Worm (Caenorhabditis elegans) whole organism, late embryonic: Measurements from ENCODE around the gene F02D10.2.

Experiments
- C38D4.7 ChIP-seq: fragments of 200-800 bp; sonication (Bioruptor generic); optimal IDR thresholded peaks from 2 replicates; lab custom pipeline; 2018; ENCODE audit warnings: mild to moderate bottlenecking, missing genetic modification characterization, moderate library complexity, missing compliant biosample characterization
- F13H6.1 ChIP-seq: sonication (generic microtip); optimal IDR thresholded peaks from 2 replicates; lab custom pipeline; 2016; ENCODE audit warnings: missing genetic modification characterization, missing compliant biosample characterization
- T23F11.4 ChIP-seq: fragments of 200-800 bp; sonication (Bioruptor generic); optimal IDR thresholded peaks from 2 replicates; lab custom pipeline; 2018; ENCODE audit warnings: mild to moderate bottlenecking, missing genetic modification characterization, missing compliant biosample characterization
- Y22D7AL.16 ChIP-seq: sonication (generic microtip); optimal IDR thresholded peaks from 2 replicates; lab custom pipeline; 2016; ENCODE audit warnings: missing genetic modification characterization, missing compliant biosample characterization
- ceh-14 ChIP-seq: sonication (generic microtip); optimal IDR thresholded peaks from 2 replicates; lab custom pipeline; 2016; ENCODE audit warnings: missing genotype, missing genetic modification characterization, missing compliant biosample characterization
- ceh-18 ChIP-seq: sonication (generic microtip); optimal IDR thresholded peaks from 2 replicates; lab custom pipeline; 2016; ENCODE audit warnings: missing genetic modification characterization, missing compliant biosample characterization
- ceh-2 ChIP-seq: sonication (generic microtip); optimal IDR thresholded peaks from 2 replicates; lab custom pipeline; 2016; ENCODE audit warnings: missing genotype, missing genetic modification characterization, missing compliant biosample characterization
- ceh-24 ChIP-seq: sonication (generic microtip); optimal IDR thresholded peaks from 2 replicates; lab custom pipeline; 2016; ENCODE audit warnings: mild to moderate bottlenecking, missing genetic modification characterization, missing compliant biosample characterization
- ceh-31 ChIP-seq: sonication (generic microtip); optimal IDR thresholded peaks from 2 replicates; lab custom pipeline; 2016; ENCODE audit warnings: missing genetic modification characterization, missing compliant biosample characterization
- ceh-34 ChIP-seq: sonication (generic microtip); optimal IDR thresholded peaks from 2 replicates; lab custom pipeline; 2016; ENCODE audit warnings: mild to moderate bottlenecking, missing genetic modification characterization, missing compliant biosample characterization
- ceh-45 ChIP-seq: fragments of 200-800 bp; sonication (Bioruptor generic); IDR thresholded peaks from 2 replicates; pipeline ENCODE4 v1.3.6; 2022; ENCODE audit warnings: missing genetic modification reagents, missing genetic modification characterization, missing compliant biosample characterization
- ceh-9 ChIP-seq: sonication (generic microtip); optimal IDR thresholded peaks from 2 replicates; lab custom pipeline; 2016; ENCODE audit warnings: mild to moderate bottlenecking, missing genetic modification characterization, inconsistent platforms, missing compliant biosample characterization
- dmd-4 ChIP-seq: sonication (generic microtip); optimal IDR thresholded peaks from 2 replicates; lab custom pipeline; 2016; ENCODE audit warnings: borderline replicate concordance, missing genetic modification characterization, missing compliant biosample characterization
- dve-1 ChIP-seq: sonication (generic microtip); optimal IDR thresholded peaks from 2 replicates; lab custom pipeline; 2017; ENCODE audit warnings: antibody characterized with exemption, mild to moderate bottlenecking, missing genetic modification characterization, missing compliant biosample characterization
- ets-4 ChIP-seq: sonication (generic microtip); optimal IDR thresholded peaks from 2 replicates; lab custom pipeline; 2016; ENCODE audit warnings: missing genetic modification characterization, missing compliant biosample characterization
- eyg-1 ChIP-seq: sonication (generic microtip); optimal IDR thresholded peaks from 2 replicates; lab custom pipeline; 2016; ENCODE audit warnings: missing genotype, missing genetic modification characterization, missing compliant biosample characterization
- fkh-6 ChIP-seq: sonication (generic microtip); optimal IDR thresholded peaks from 2 replicates; lab custom pipeline; 2016; ENCODE audit warnings: missing genetic modification characterization, missing compliant biosample characterization
- hlh-30 ChIP-seq: sonication (generic microtip); optimal IDR thresholded peaks from 2 replicates; lab custom pipeline; 2017; ENCODE audit warnings: antibody characterized with exemption, missing genetic modification characterization, missing compliant biosample characterization; ENCODE audit not compliant: insufficient read depth
- lin-11 ChIP-seq: fragments of 200-800 bp; sonication (Bioruptor generic); optimal IDR thresholded peaks from 2 replicates; lab custom pipeline; 2018; ENCODE audit warnings: mild to moderate bottlenecking, missing genetic modification characterization, missing compliant biosample characterization
- madf-2 ChIP-seq: sonication (generic microtip); optimal IDR thresholded peaks from 2 replicates; lab custom pipeline; 2017; ENCODE audit warnings: missing genetic modification characterization, missing compliant biosample characterization
- mec-3 ChIP-seq: sonication (generic microtip); optimal IDR thresholded peaks from 2 replicates; lab custom pipeline; 2016; ENCODE audit warnings: borderline replicate concordance, missing genetic modification characterization, missing compliant biosample characterization
- nfya-1 ChIP-seq: sonication (generic microtip); optimal IDR thresholded peaks from 2 replicates; lab custom pipeline; 2017; ENCODE audit warnings: missing genetic modification characterization, mild to moderate bottlenecking, missing compliant biosample characterization, antibody characterized with exemption, moderate library complexity
- nhr-11 ChIP-seq: fragments of 150-350 bp; optimal IDR thresholded peaks from 2 replicates; lab custom pipeline; 2014; ENCODE audit warnings: missing biosample characterization, missing genetic modification characterization
- nhr-232 ChIP-seq: sonication (generic microtip); optimal IDR thresholded peaks from 2 replicates; lab custom pipeline; 2016; ENCODE audit warnings: missing genetic modification characterization, missing compliant biosample characterization
- pag-3 ChIP-seq: sonication (generic microtip); optimal IDR thresholded peaks from 2 replicates; lab custom pipeline; 2016; ENCODE audit warnings: missing compliant biosample characterization, missing genetic modification characterization, borderline replicate concordance
- pax-1 ChIP-seq: fragments of 150-350 bp; optimal IDR thresholded peaks from 2 replicates; lab custom pipeline; 2014; ENCODE audit warnings: missing biosample characterization, missing genetic modification characterization
- pha-2 ChIP-seq: sonication (generic microtip); optimal IDR thresholded peaks from 2 replicates; lab custom pipeline; 2017; ENCODE audit warnings: mild to moderate bottlenecking, missing genetic modification characterization, missing compliant biosample characterization
- pros-1 ChIP-seq: fragments of 150-350 bp; optimal IDR thresholded peaks from 2 replicates; lab custom pipeline; 2014; ENCODE audit warnings: missing biosample characterization, missing genetic modification reagents, missing genetic modification characterization
- rnt-1 ChIP-seq: sonication (generic microtip); optimal IDR thresholded peaks from 2 replicates; lab custom pipeline; 2016; ENCODE audit warnings: missing genetic modification characterization, missing compliant biosample characterization
- sdc-2 ChIP-seq: sonication (generic microtip); optimal IDR thresholded peaks from 2 replicates; lab custom pipeline; 2016; ENCODE audit warnings: missing genotype, missing genetic modification characterization, missing compliant biosample characterization
- sox-2 ChIP-seq: fragments of 200-800 bp; sonication (Bioruptor generic); IDR thresholded peaks from 2 replicates; pipeline ENCODE4 v1.3.6; 2022; ENCODE audit warnings: missing genetic modification reagents, missing genetic modification characterization, missing compliant biosample characterization
- sox-4 ChIP-seq: sonication (generic microtip); optimal IDR thresholded peaks from 2 replicates; lab custom pipeline; 2017; ENCODE audit warnings: mild to moderate bottlenecking, missing genetic modification characterization, inconsistent platforms, missing compliant biosample characterization
- tbx-2 ChIP-seq: sonication (generic microtip); optimal IDR thresholded peaks from 2 replicates; lab custom pipeline; 2016; ENCODE audit warnings: missing genetic modification characterization, missing compliant biosample characterization
- tbx-7 ChIP-seq: sonication (generic microtip); optimal IDR thresholded peaks from 2 replicates; lab custom pipeline; 2016; ENCODE audit warnings: missing genotype, missing genetic modification characterization, missing compliant biosample characterization
- unc-3 ChIP-seq, 2 experiments: fragments of 200-800 bp in 1 of 2; sonication (Bioruptor generic) in 1 of 2; sonication (generic microtip) in 1 of 2; conservative IDR thresholded peaks in 1 of 2; optimal IDR thresholded peaks in 1 of 2; 2 replicates each; pipeline versions ENCODE4 v1.3.6 to Lab custom; 2016 to 2022; ENCODE audit warnings: missing compliant biosample characterization in 2 of 2, missing genetic modification characterization in 2 of 2, missing genetic modification reagents in 1 of 2
- unc-86 ChIP-seq: sonication (generic microtip); optimal IDR thresholded peaks from 2 replicates; lab custom pipeline; 2016; ENCODE audit warnings: missing genetic modification characterization, missing compliant biosample characterization

F02D10.2 gene

DNA sequence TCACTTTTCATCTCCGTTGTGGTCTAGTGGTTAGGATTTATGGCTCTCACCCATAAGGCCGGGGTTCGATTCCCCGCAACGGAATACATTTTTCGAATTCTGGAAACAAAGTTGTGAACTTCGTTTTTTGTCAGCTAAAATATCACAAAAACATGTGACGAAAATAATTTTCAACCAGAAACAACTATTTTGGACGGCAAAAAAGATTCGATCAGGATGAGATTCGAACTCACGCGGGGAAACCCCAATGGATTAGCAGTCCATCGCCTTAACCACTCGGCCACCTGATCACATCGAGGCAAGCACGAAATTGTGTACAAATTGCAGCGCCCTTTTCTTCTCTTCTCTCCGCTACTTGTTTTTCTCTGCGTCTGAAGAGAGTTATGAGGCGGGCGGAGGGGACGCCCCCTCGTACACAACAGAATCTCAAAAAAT is 15.0 kb downstream of the F02D10.2 start (continued):
- peak; percentile 47 for TF ChIP-seq C38D4.7 (GFP tag; lab: Kevin White, UChicago)
- TF ChIP-seq ceh-14 (tag; lab: Kevin White, UChicago), result peak; percentile 54
- TF ChIP-seq pha-2, result peak; percentile 75
- peak; percentile 63 for TF ChIP-seq tbx-2 (tag; lab: Kevin White, UChicago)
- TF ChIP-seq sox-2 (GFP tag; lab: Robert Waterston, UW), result 0 out of 2 replicates have a peak, but pooled peaks have one; percentile 8
- TF ChIP-seq unc-3 (GFP tag; conservative IDR thresholded peaks at IDR 0.05; lab: Robert Waterston, UW), result peak; percentile 62; the same call in 1 of the 2 replicates
- TF ChIP-seq unc-3 (tag; optimal IDR thresholded peaks at IDR 0.05; lab: Kevin White, UChicago), result peak; percentile 41
- TF ChIP-seq rnt-1 (tag; lab: Kevin White, UChicago), result peak; percentile 53
- TF ChIP-seq ets-4 (tag; lab: Kevin White, UChicago), result peak; percentile 34
- TF ChIP-seq mec-3 (tag; lab: Kevin White, UChicago), result peak; percentile 26
- TF ChIP-seq hlh-30 (tag; lab: Kevin White, UChicago), result peak; percentile 58
- peak; percentile 57 for TF ChIP-seq F13H6.1 (tag; lab: Kevin White, UChicago)
- peak; percentile 64 for TF ChIP-seq dve-1 (tag; lab: Kevin White, UChicago)
- peak; percentile 70 for TF ChIP-seq ceh-45
- TF ChIP-seq sdc-2 (tag; lab: Kevin White, UChicago), result peak; percentile 92
- peak; percentile 13 for TF ChIP-seq Y22D7AL.16
- TF ChIP-seq ceh-24 (tag; lab: Kevin White, UChicago), result peak; percentile 45
- TF ChIP-seq lin-11 (tag; lab: Kevin White, UChicago), result peak; percentile 35
- TF ChIP-seq T23F11.4, result peak; percentile 45
- peak; percentile 28 for TF ChIP-seq nfya-1 (tag; lab: Kevin White, UChicago)
- TF ChIP-seq ceh-2, result peak; percentile 33
- TF ChIP-seq ceh-31 (tag; lab: Kevin White, UChicago), result peak; percentile 35
- TF ChIP-seq nhr-232 (tag; lab: Kevin White, UChicago), result peak; percentile 60

DNA sequence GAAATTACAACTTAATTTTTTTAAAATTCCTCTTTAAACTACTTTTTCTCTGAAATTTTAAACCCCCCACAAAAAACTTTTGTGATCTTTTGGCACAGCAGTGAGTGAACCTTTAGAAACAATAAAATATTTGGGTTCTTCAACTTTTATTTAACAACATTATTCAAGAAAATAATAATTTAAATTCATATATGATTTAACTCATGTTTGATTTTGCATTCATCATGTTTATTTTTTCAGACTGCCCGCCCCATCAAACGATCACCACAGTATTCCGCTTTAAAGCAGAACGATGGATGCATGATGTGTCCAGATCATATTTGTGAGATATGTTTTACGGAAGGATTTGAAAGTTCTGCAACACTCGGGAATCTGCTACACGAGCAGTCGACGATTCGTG is 17.3 kb downstream of the F02D10.2 start, which contains the start of gene set-8:
set-8 (plus strand) TSS at position 301 of the 400 bp plus-strand sequence.
- no peak for TF ChIP-seq T23F11.4
- no peak for TF ChIP-seq fkh-6 (tag; lab: Kevin White, UChicago)
- no peak for TF ChIP-seq tbx-7 (tag; lab: Kevin White, UChicago)
- TF ChIP-seq nhr-232 (tag; lab: Kevin White, UChicago), result no peak
- TF ChIP-seq nfya-1 (tag; lab: Kevin White, UChicago), result no peak
- TF ChIP-seq pag-3 (tag; lab: Kevin White, UChicago), result no peak
- no peak for TF ChIP-seq dmd-4 (tag; lab: Kevin White, UChicago)
- no peak for TF ChIP-seq ceh-9 (tag; lab: Kevin White, UChicago)
- no peak for TF ChIP-seq ceh-34 (tag; lab: Kevin White, UChicago)
- no peak for TF ChIP-seq rnt-1 (tag; lab: Kevin White, UChicago)

DNA sequence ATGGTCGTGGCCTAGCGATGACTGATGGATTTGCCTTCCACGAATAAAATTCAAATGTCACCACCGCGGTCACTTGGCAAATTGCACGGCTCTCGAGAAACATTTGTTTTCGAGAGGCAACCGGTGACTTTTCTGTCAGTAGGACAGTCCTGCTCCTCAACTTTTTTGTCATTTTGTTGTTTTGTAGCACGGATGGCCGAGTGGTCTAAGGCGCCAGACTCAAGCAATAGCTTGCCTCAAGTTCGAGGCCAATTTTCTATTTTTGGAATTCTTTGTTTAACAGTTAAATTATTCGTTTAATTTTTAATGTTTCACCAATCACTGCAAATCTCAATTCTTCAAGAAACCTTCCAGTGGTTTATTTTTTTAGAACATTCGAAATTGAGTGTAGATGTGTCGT is 19.4 kb downstream of the F02D10.2 start:
- TF ChIP-seq sox-4 (tag; lab: Kevin White, UChicago) (no peak), pax-1 (tag; lab: Kevin White, UChicago) (no peak), nhr-11 (tag; lab: Kevin White, UChicago) (no peak), ceh-18 (tag; lab: Kevin White, UChicago) (no peak), eyg-1 (tag; lab: Kevin White, UChicago) (no peak), pros-1 (tag; lab: Kevin White, UChicago) (no peak), lin-11 (tag; lab: Kevin White, UChicago) (no peak), fkh-6 (tag; lab: Kevin White, UChicago) (no peak), madf-2 (tag; lab: Kevin White, UChicago) (no peak), unc-86 (no peak)
